Worm (Caenorhabditis elegans) whole organism, L2 larva: ENCODE measurements around the gene F41G3.10.

ENCODE experiments used
- ZK546.5 ChIP-seq: sonication (generic microtip); optimal IDR thresholded peaks from 2 replicates; lab custom pipeline; 2017; ENCODE audit warnings: missing biosample characterization, missing genetic modification characterization
- aly-2 ChIP-seq: fragments of 150-350 bp; optimal IDR thresholded peaks from 2 replicates; lab custom pipeline; 2014; ENCODE audit warnings: missing biosample characterization, missing genetic modification characterization
- elt-1 ChIP-seq: fragments of 150-350 bp; optimal IDR thresholded peaks from 2 replicates; lab custom pipeline; 2014; ENCODE audit warnings: missing biosample characterization, missing genetic modification characterization
- fos-1 ChIP-seq: fragments of 150-350 bp; optimal IDR thresholded peaks from 2 replicates; lab custom pipeline; 2014; ENCODE audit warnings: missing biosample characterization, missing genetic modification characterization
- lin-11 ChIP-seq: fragments of 150-350 bp; sonication (generic microtip); optimal IDR thresholded peaks from 2 replicates; lab custom pipeline; 2014; ENCODE audit warnings: missing biosample characterization, missing genetic modification characterization, inconsistent platforms, mixed read lengths
- mdl-1 ChIP-seq, 2 experiments: fragments of 150-350 bp in 1 of 2; sonication (generic microtip) in 1 of 2; optimal IDR thresholded peaks; 2 replicates each; lab custom pipeline; 2017; ENCODE audit warnings: missing biosample characterization in 2 of 2, missing genetic modification characterization in 2 of 2
- nhr-237 ChIP-seq: fragments of 150-350 bp; optimal IDR thresholded peaks from 2 replicates; lab custom pipeline; 2014; ENCODE audit warnings: missing biosample characterization, missing genetic modification characterization
- nhr-6 ChIP-seq: fragments of 150-350 bp; optimal IDR thresholded peaks from 2 replicates; lab custom pipeline; 2014; ENCODE audit warnings: missing biosample characterization, missing genetic modification characterization
- unc-39 ChIP-seq: fragments of 150-350 bp; optimal IDR thresholded peaks from 2 replicates; lab custom pipeline; 2014; ENCODE audit warnings: missing biosample characterization, missing genetic modification characterization
- zag-1 ChIP-seq: fragments of 150-350 bp; optimal IDR thresholded peaks from 2 replicates; lab custom pipeline; 2014; ENCODE audit warnings: missing biosample characterization, missing genetic modification characterization

DNA sequence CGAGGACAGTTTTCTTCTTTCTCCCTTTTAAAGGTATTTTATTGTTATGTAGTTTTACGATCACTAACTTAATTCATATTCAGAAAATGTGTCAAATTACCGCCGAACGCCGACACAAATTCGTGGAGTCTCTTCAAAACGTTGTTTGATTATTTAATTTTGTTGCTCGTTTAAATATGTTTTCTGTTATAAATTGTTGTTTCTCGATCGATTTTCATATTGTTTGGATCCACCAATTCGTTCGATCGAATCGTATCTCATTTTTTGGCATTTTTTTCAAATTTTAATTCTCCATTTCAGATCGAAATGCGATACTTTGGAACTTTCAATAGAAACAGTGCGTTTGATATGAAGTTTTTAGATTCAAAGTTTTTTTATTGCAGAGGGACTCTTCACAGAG, 6.7 kb downstream of the F41G3.10 start, which contains the start of gene F41G3.6:
- TF ChIP-seq unc-39 (tag; lab: Kevin White, UChicago) (no peak), nhr-6 (tag; lab: Kevin White, UChicago) (no peak), nhr-237 (tag; lab: Kevin White, UChicago) (no peak), elt-1 (tag; lab: Kevin White, UChicago) (no peak), aly-2 (no peak), mdl-1 (tag; optimal IDR thresholded peaks at IDR 0.05; lab: Kevin White, UChicago) (no peak), lin-11 (tag; lab: Kevin White, UChicago) (no peak), ZK546.5 (tag; lab: Kevin White, UChicago) (no peak), zag-1 (tag; lab: Kevin White, UChicago) (no peak), fos-1 (no peak)
